Fruit fly (Drosophila melanogaster) whole organism, embryonic: ENCODE measurements around the gene CG1324.

ENCODE experiments used
- Bdp1 ChIP-seq: fragments of 200-800 bp; sonication (Bioruptor generic); optimal IDR thresholded peaks from 3 replicates; lab custom pipeline; 2016; ENCODE audit warnings: missing biosample characterization, missing genetic modification characterization
- Blimp-1 ChIP-seq: fragments of 200-800 bp; sonication (Bioruptor generic); optimal IDR thresholded peaks from 3 replicates; lab custom pipeline; 2018; ENCODE audit warnings: missing biosample characterization, missing genetic modification characterization, mild to moderate bottlenecking, moderate library complexity, missing genetic modification reagents
- CG10431 ChIP-seq: fragments of 200-800 bp; sonication (Bioruptor generic); optimal IDR thresholded peaks from 3 replicates; lab custom pipeline; 2018; ENCODE audit warnings: missing biosample characterization, mild to moderate bottlenecking, missing genetic modification characterization
- CG11085 ChIP-seq: fragments of 200-800 bp; sonication (Bioruptor generic); IDR thresholded peaks from 2 replicates; pipeline ENCODE4 v1.3.6; 2022; ENCODE audit warnings: missing biosample characterization, missing genetic modification characterization
- CG11456 ChIP-seq: fragments of 200-800 bp; sonication (Bioruptor generic); IDR thresholded peaks from 3 replicates; pipeline ENCODE4 v1.3.6; 2022; ENCODE audit warnings: missing biosample characterization, missing genetic modification characterization
- CG17829 ChIP-seq: fragments of 200-800 bp; optimal IDR thresholded peaks from 2 replicates; lab custom pipeline; 2019; ENCODE audit warnings: missing biosample characterization, mild to moderate bottlenecking, missing genetic modification characterization, moderate library complexity
- caup ChIP-seq: fragments of 200-800 bp; sonication (Bioruptor generic); optimal IDR thresholded peaks from 3 replicates; lab custom pipeline; 2017; ENCODE audit warnings: missing biosample characterization, mild to moderate bottlenecking, missing genetic modification characterization, moderate library complexity; ENCODE audit not compliant: severe bottlenecking
- schlank ChIP-seq: fragments of 200-800 bp; sonication (Bioruptor generic); optimal IDR thresholded peaks from 2 replicates; lab custom pipeline; 2018; ENCODE audit warnings: missing biosample characterization, mild to moderate bottlenecking, missing genetic modification characterization
- shn ChIP-seq: fragments of 200-800 bp; sonication (Bioruptor generic); optimal IDR thresholded peaks from 3 replicates; lab custom pipeline; 2016; ENCODE audit warnings: missing biosample characterization, missing genetic modification characterization
- twi ChIP-seq: fragments of 200-800 bp; optimal IDR thresholded peaks from 2 replicates; lab custom pipeline; 2019; ENCODE audit warnings: missing biosample characterization, mild to moderate bottlenecking, missing genetic modification characterization, moderate library complexity
- zf30C ChIP-seq: fragments of 200-800 bp; sonication (Bioruptor generic); optimal IDR thresholded peaks from 3 replicates; lab custom pipeline; 2018; ENCODE audit warnings: missing biosample characterization, mild to moderate bottlenecking, missing genetic modification characterization

DNA sequence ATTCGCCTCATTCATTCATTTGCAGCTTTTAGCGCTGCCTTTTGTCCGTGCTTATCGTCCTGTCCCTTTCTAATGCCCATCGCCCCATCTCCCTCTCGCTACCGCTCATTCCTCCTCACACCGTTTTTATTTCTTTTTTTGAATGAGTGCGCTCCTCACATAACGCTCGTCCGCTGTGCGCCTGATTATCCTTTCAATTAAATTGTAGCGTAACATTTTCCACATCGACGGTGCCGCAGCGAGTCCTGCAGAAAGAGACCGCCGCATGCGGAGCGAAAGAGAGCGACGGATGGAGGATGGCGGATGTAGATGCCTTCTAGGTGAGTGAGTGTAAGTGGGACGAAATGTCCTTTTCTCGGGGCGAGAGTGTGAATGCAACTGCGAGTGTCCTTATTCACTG lies 21.2 kb upstream of the CG1324 start:
- TF ChIP-seq Bdp1 (GFP tag; lab: Kevin White, UChicago) = no peak
- TF ChIP-seq twi (tag; lab: Kevin White, UChicago) = no peak
- no peak for TF ChIP-seq CG11456 (GFP tag; lab: Robert Waterston, UW)
- no peak for TF ChIP-seq schlank (tag; lab: Kevin White, UChicago)
- no peak for TF ChIP-seq CG10431 (GFP tag; lab: Kevin White, UChicago)
- TF ChIP-seq CG17829 (tag; lab: Kevin White, UChicago) = no peak
- no peak for TF ChIP-seq caup (GFP tag; lab: Kevin White, UChicago)
- TF ChIP-seq Blimp-1 = no peak
- no peak for TF ChIP-seq zf30C (GFP tag; lab: Kevin White, UChicago)
- no peak for TF ChIP-seq CG11085 (GFP tag; lab: Robert Waterston, UW)
- no peak for TF ChIP-seq shn (GFP tag; lab: Kevin White, UChicago)
